Worm (Caenorhabditis elegans): Measurements from ENCODE around the gene Y82E9BR.17.

DNA sequence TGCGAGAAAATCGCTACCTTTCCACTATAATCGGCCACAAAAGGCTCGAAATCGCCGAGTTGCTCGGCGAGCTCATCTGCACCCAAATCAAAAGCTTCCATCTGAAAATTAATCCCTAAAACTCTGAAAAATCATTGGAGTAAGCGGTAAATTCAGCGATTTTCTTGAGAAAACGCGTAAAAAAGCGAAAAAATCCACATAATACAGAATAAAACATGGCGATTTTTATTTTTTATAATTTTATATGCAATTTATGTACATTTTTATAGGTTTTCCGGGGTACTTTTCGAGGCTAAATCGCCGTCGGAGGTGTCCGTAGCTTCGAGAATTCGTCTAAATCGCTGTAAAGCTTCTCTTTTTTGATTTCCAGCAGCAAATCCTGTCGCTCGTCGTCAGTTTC is 39.7 kb upstream of the Y82E9BR.17 start, which contains the start of gene Y82E9BR.19:
- TF ChIP-seq nhr-11 (tag; optimal IDR thresholded peaks at IDR 0.05) (no peak), nhr-237 (tag; optimal IDR thresholded peaks at IDR 0.05) (no peak), skn-1 (tag; optimal IDR thresholded peaks at IDR 0.05) (no peak), unc-62 (GFP tag; optimal IDR thresholded peaks at IDR 0.05) (no peak), jun-1 (tag; optimal IDR thresholded peaks at IDR 0.05) (no peak), snpc-4 (tag; optimal IDR thresholded peaks at IDR 0.05) (no peak), lin-39 (tag; optimal IDR thresholded peaks at IDR 0.05) (no peak), lin-15B (tag; optimal IDR thresholded peaks at IDR 0.05) (no peak), ceh-82 (tag; optimal IDR thresholded peaks at IDR 0.05) (no peak)
